Fruit fly (Drosophila melanogaster) whole organism, pupa: ENCODE results near the gene CG15330.

Experiments
- CG10348 ChIP-seq: fragments of 200-800 bp; sonication (Bioruptor generic); IDR thresholded peaks from 2 replicates; pipeline ENCODE4 v1.3.6; 2022; ENCODE audit warnings: missing biosample characterization, missing genetic modification characterization
- CG15710 ChIP-seq: fragments of 200-800 bp; sonication (Bioruptor generic); optimal IDR thresholded peaks from 2 replicates; lab custom pipeline; 2018; ENCODE audit warnings: missing biosample characterization, mild to moderate bottlenecking, missing genetic modification characterization, moderate library complexity
- EcR ChIP-seq: fragments of 200-800 bp; sonication (Bioruptor generic); optimal IDR thresholded peaks from 3 replicates; lab custom pipeline; 2019; ENCODE audit warnings: missing biosample characterization, missing genetic modification characterization, mild to moderate bottlenecking, moderate library complexity, missing genetic modification reagents
- Pif1A ChIP-seq: fragments of 200-800 bp; sonication (Bioruptor generic); optimal IDR thresholded peaks from 3 replicates; lab custom pipeline; 2016; ENCODE audit warnings: missing biosample characterization, missing genetic modification characterization
- fd96Ca ChIP-seq: fragments of 200-800 bp; sonication (Bioruptor generic); IDR thresholded peaks from 3 replicates; pipeline ENCODE4 v1.3.6; 2022; ENCODE audit warnings: missing biosample characterization, missing genetic modification characterization

DNA sequence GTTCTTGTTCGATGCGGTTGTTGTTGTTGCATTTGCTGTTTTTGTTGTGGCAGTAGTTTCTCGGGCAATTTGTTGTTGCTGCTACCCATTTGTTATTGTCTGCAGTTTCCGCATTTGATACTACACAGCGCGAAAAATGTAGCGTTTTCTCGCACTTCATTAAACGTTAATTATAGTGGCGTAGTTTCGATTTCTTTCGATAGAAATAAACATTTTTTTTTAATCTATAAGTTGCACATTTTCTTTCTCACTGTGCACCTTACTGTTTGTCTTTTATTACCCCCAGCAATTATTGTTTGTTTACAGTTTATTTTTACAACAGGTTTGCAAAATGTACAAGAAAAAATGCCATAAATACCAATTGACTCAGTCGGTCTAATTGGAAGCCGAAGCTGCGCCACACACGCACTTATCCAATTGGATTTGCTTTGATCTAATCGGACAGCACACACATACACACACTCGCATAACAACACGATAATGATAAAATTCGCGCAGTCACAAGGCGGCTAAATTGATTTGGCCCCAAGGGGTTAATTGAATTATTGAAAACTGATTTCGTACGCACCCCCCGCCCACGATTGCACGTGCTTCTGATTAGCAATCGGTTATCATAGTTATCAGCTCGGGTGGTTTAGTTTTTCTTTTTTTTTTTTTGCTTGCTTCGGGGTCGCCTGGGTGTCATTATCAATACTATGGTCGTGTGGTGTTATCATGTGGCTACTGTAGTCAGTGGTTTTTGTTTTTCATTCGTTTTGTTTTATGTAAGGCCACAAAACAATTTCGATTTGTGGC, 10.1 kb downstream of the CG15330 start:
- no peak for TF ChIP-seq CG15710
- TF ChIP-seq fd96Ca = peak; percentile 59; the same call in 1 of the 3 replicates
- no peak for TF ChIP-seq CG10348 (GFP tag; lab: Robert Waterston, UW)
- no peak for TF ChIP-seq Pif1A (GFP tag; lab: Kevin White, UChicago)
- no peak for TF ChIP-seq EcR
